Worm (Caenorhabditis elegans): ENCODE data around the gene parg-1.
A peak's percentile ranks its signal among the peaks of the same experiment; 100 is the strongest.
"Not testable (repeated sequence)": the region's sequence is repeated elsewhere in the genome, so short reads cannot be mapped to it uniquely, and the experiment has no call there.

parg-1 gene

ce11 chrIV:8778045-8778444 lies 32.0 kb downstream of the parg-1 start, which contains the start of gene C33D9.6:
Gene C33D9.6 (minus strand): TSS chrIV:8778145.
- TF ChIP-seq hnd-1 (tag; optimal IDR thresholded peaks at IDR 0.05) (no peak), ama-1 (optimal IDR thresholded peaks at IDR 0.05) (no peak), ets-7 (tag; optimal IDR thresholded peaks at IDR 0.05) (no peak), ceh-13 (GFP tag; optimal IDR thresholded peaks at IDR 0.05) (no peak), scrt-1 (GFP tag; IDR thresholded peaks at IDR 0.05) (no peak), tbx-11 (GFP tag; IDR thresholded peaks at IDR 0.05) (no peak), ceh-36 (tag; optimal IDR thresholded peaks at IDR 0.05) (no peak), pes-1 (GFP tag; IDR thresholded peaks at IDR 0.05) (no peak), sea-1 (GFP tag; conservative IDR thresholded peaks at IDR 0.05) (no peak)

ce11 chrIV:8782172-8782571 lies 36.1 kb downstream of the parg-1 start:
- TF ChIP-seq ama-1 (optimal IDR thresholded peaks at IDR 0.05), result no peak
- TF ChIP-seq hmbx-1 (tag; optimal IDR thresholded peaks at IDR 0.05), result no peak
- TF ChIP-seq flt-1 (GFP tag; IDR thresholded peaks at IDR 0.05), result 0 out of 2 replicates have a peak, but pooled peaks have one; percentile 6
- TF ChIP-seq aly-1 (tag; optimal IDR thresholded peaks at IDR 0.05), result peak; percentile 35
- peak; percentile 96 for TF ChIP-seq hmg-4 (GFP tag; optimal IDR thresholded peaks at IDR 0.05)
- TF ChIP-seq pes-1 (GFP tag; IDR thresholded peaks at IDR 0.05), result no peak
- no peak for TF ChIP-seq tbx-11 (GFP tag; IDR thresholded peaks at IDR 0.05)
- no peak for TF ChIP-seq ceh-13 (GFP tag; optimal IDR thresholded peaks at IDR 0.05)
- TF ChIP-seq ceh-36 (tag; optimal IDR thresholded peaks at IDR 0.05), result no peak
- TF ChIP-seq F13C5.2 (tag; optimal IDR thresholded peaks at IDR 0.05), result peak; percentile 33
- TF ChIP-seq scrt-1 (GFP tag; IDR thresholded peaks at IDR 0.05), result 0 out of 2 replicates have a peak, but pooled peaks have one; percentile 31
- no peak for TF ChIP-seq tbx-37 (GFP tag; conservative IDR thresholded peaks at IDR 0.05)
- TF ChIP-seq ets-7 (tag; optimal IDR thresholded peaks at IDR 0.05), result no peak
- TF ChIP-seq hnd-1 (tag; optimal IDR thresholded peaks at IDR 0.05), result no peak
- no peak for TF ChIP-seq B0310.2 (tag; optimal IDR thresholded peaks at IDR 0.05)
- TF ChIP-seq sea-1 (GFP tag; conservative IDR thresholded peaks at IDR 0.05), result 0 out of 2 replicates have a peak, but pooled peaks have one; percentile 23
- TF ChIP-seq tra-4 (tag; optimal IDR thresholded peaks at IDR 0.05), result no peak

ce11 chrIV:8784855-8785327 lies 38.8 kb downstream of the parg-1 start, which contains the start of gene C33D9.13:
Gene C33D9.13 (minus strand): TSS chrIV:8785277.
- no peak for TF ChIP-seq tbx-37 (GFP tag; conservative IDR thresholded peaks at IDR 0.05)
- TF ChIP-seq flt-1 (GFP tag; IDR thresholded peaks at IDR 0.05), result no peak
- no peak for TF ChIP-seq ama-1 (optimal IDR thresholded peaks at IDR 0.05)

- no peak for TF ChIP-seq aly-1 (tag; optimal IDR thresholded peaks at IDR 0.05)
- TF ChIP-seq tbx-11 (GFP tag; IDR thresholded peaks at IDR 0.05), result no peak
- no peak for TF ChIP-seq scrt-1 (GFP tag; IDR thresholded peaks at IDR 0.05)
- no peak for TF ChIP-seq ceh-36 (tag; optimal IDR thresholded peaks at IDR 0.05)
- TF ChIP-seq ets-7 (tag; optimal IDR thresholded peaks at IDR 0.05), result no peak
- TF ChIP-seq sea-1 (GFP tag; conservative IDR thresholded peaks at IDR 0.05), result no peak
- no peak for TF ChIP-seq hnd-1 (tag; optimal IDR thresholded peaks at IDR 0.05)
- TF ChIP-seq hmbx-1 (tag; optimal IDR thresholded peaks at IDR 0.05), result no peak
These were observed 40.6 kb downstream of the parg-1 start, which contains the start of gene C33D9.8 for ce11 chrIV:8786654-8787053. Gene C33D9.8 (minus strand): TSS chrIV:8786752.

DNA sequence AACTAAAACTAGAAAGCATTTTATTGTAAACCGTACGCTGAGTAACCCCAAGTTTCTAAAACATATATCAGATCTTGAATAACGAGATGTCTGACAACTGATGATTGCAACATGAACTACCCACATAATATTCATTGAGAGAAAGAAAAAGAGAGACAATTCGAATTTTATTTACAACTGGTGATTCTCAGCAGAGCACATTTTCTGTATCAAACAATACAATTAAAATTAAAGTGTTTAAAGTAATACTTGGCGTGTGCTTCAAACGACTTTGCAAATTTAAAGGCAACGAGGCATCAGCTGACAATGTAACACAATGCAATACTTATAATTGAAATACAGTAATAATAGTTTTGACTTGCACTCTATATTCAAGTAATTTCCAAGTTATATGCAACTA lies 42.0 kb downstream of the parg-1 start, which contains the start of gene C33D9.10:
C33D9.10 (minus strand) TSS at position 101 of the 400 bp plus-strand sequence.
- not testable (repeated sequence) for TF ChIP-seq sea-1 (GFP tag; conservative IDR thresholded peaks at IDR 0.05); ets-7 (tag; optimal IDR thresholded peaks at IDR 0.05); tra-4 (tag; optimal IDR thresholded peaks at IDR 0.05)

DNA sequence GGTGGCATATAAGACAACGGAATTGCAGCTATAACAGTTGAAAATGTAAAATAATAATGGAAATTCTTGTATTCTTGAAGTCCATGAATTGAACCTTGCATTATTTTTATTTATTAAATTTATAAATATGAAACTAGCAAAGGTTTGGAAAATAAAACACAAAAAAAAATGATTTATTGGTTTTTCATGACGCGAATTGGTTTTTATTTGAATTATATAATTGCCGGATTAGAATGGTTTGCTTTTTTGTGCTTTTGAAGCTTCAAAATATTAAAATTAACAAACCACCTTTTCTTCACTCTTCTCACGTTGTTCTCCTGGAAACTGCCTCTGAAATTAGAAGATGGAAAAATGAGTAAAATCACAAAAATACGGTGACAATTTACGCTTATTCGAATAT lies 44.1 kb downstream of the parg-1 start, which contains the start of gene sru-35:
sru-35 (minus strand) TSS at position 101 of the 400 bp plus-strand sequence.
- no peak for TF ChIP-seq tbx-11 (GFP tag; IDR thresholded peaks at IDR 0.05)
- no peak for TF ChIP-seq hnd-1 (tag; optimal IDR thresholded peaks at IDR 0.05)

ce11 chrIV:8792808-8793207 lies 46.8 kb downstream of the parg-1 start, which contains the start of gene C33D9.3:
Gene C33D9.3 (minus strand): TSS chrIV:8792908.
- TF ChIP-seq ceh-36 (tag; optimal IDR thresholded peaks at IDR 0.05) (no peak), pes-1 (GFP tag; IDR thresholded peaks at IDR 0.05) (no peak), hmg-4 (GFP tag; optimal IDR thresholded peaks at IDR 0.05) (no peak), hmbx-1 (tag; optimal IDR thresholded peaks at IDR 0.05) (no peak), tbx-11 (GFP tag; IDR thresholded peaks at IDR 0.05) (no peak), B0310.2 (tag; optimal IDR thresholded peaks at IDR 0.05) (no peak), scrt-1 (GFP tag; IDR thresholded peaks at IDR 0.05) (no peak), tra-4 (tag; optimal IDR thresholded peaks at IDR 0.05) (no peak), ets-7 (tag; optimal IDR thresholded peaks at IDR 0.05) (no peak), ama-1 (optimal IDR thresholded peaks at IDR 0.05) (no peak), flt-1 (GFP tag; IDR thresholded peaks at IDR 0.05) (no peak), F13C5.2 (tag; optimal IDR thresholded peaks at IDR 0.05) (no peak)

ce11 chrIV:8793223-8793622 lies 47.2 kb downstream of the parg-1 start:
- TF ChIP-seq ceh-13 (GFP tag; optimal IDR thresholded peaks at IDR 0.05) (no peak), B0310.2 (tag; optimal IDR thresholded peaks at IDR 0.05) (no peak), hmbx-1 (tag; optimal IDR thresholded peaks at IDR 0.05) (no peak), ets-7 (tag; optimal IDR thresholded peaks at IDR 0.05) (no peak), tbx-11 (GFP tag; IDR thresholded peaks at IDR 0.05) (no peak), sea-1 (GFP tag; conservative IDR thresholded peaks at IDR 0.05) (no peak), scrt-1 (GFP tag; IDR thresholded peaks at IDR 0.05) (no peak), F13C5.2 (tag; optimal IDR thresholded peaks at IDR 0.05) (no peak), tbx-37 (GFP tag; conservative IDR thresholded peaks at IDR 0.05) (no peak), ceh-36 (tag; optimal IDR thresholded peaks at IDR 0.05) (no peak), aly-1 (tag; optimal IDR thresholded peaks at IDR 0.05) (no peak), hnd-1 (tag; optimal IDR thresholded peaks at IDR 0.05) (no peak), flt-1 (GFP tag; IDR thresholded peaks at IDR 0.05) (no peak), tra-4 (tag; optimal IDR thresholded peaks at IDR 0.05) (no peak), ama-1 (optimal IDR thresholded peaks at IDR 0.05) (no peak), hmg-4 (GFP tag; optimal IDR thresholded peaks at IDR 0.05) (no peak), pes-1 (GFP tag; IDR thresholded peaks at IDR 0.05) (no peak)

Data from whole organism, early embryonic.